Worm (Caenorhabditis elegans) whole organism, L1 larva: ENCODE data around the gene npp-9.

Experiments
- lsy-2 ChIP-seq, 2 experiments: fragments of 150-350 bp; optimal IDR thresholded peaks; 2 replicates each; lab custom pipeline; 2014; ENCODE audit warnings: missing biosample characterization in 2 of 2, missing genetic modification characterization in 2 of 2
- nhr-28 ChIP-seq: fragments of 150-350 bp; optimal IDR thresholded peaks from 2 replicates; lab custom pipeline; 2014; ENCODE audit warnings: missing biosample characterization, missing genetic modification characterization
- pag-3 ChIP-seq: sonication (generic microtip); optimal IDR thresholded peaks from 2 replicates; lab custom pipeline; 2017; ENCODE audit warnings: missing genetic modification characterization, mild to moderate bottlenecking, missing compliant biosample characterization, antibody characterized with exemption, borderline replicate concordance; ENCODE audit not compliant: insufficient read depth

ce11 chrIII:3367772-3368171 lies 36.5 kb downstream of the npp-9 start:
- TF ChIP-seq lsy-2 (tag; optimal IDR thresholded peaks at IDR 0.05; lab: Kevin White, UChicago) (peak in 1 of 2 experiments; percentile 6), pag-3 (no peak), nhr-28 (tag; lab: Kevin White, UChicago) (no peak)
